Worm (Caenorhabditis elegans) whole organism, late embryonic: Measurements from ENCODE around the gene otpl-1.

ENCODE experiments used
- ceh-14 ChIP-seq: sonication (generic microtip); optimal IDR thresholded peaks from 2 replicates; lab custom pipeline; 2016; ENCODE audit warnings: missing genotype, missing genetic modification characterization, missing compliant biosample characterization
- ceh-31 ChIP-seq: sonication (generic microtip); optimal IDR thresholded peaks from 2 replicates; lab custom pipeline; 2016; ENCODE audit warnings: missing genetic modification characterization, missing compliant biosample characterization
- ceh-6 ChIP-seq: fragments of 200-800 bp; sonication (Bioruptor generic); optimal IDR thresholded peaks from 2 replicates; lab custom pipeline; 2018; ENCODE audit warnings: mild to moderate bottlenecking, missing genetic modification characterization, missing compliant biosample characterization
- dmd-4 ChIP-seq: sonication (generic microtip); optimal IDR thresholded peaks from 2 replicates; lab custom pipeline; 2016; ENCODE audit warnings: borderline replicate concordance, missing genetic modification characterization, missing compliant biosample characterization
- hlh-30 ChIP-seq: sonication (generic microtip); optimal IDR thresholded peaks from 2 replicates; lab custom pipeline; 2017; ENCODE audit warnings: antibody characterized with exemption, missing genetic modification characterization, missing compliant biosample characterization; ENCODE audit not compliant: insufficient read depth
- lin-11 ChIP-seq: fragments of 200-800 bp; sonication (Bioruptor generic); optimal IDR thresholded peaks from 2 replicates; lab custom pipeline; 2018; ENCODE audit warnings: mild to moderate bottlenecking, missing genetic modification characterization, missing compliant biosample characterization
- nhr-232 ChIP-seq: sonication (generic microtip); optimal IDR thresholded peaks from 2 replicates; lab custom pipeline; 2016; ENCODE audit warnings: missing genetic modification characterization, missing compliant biosample characterization
- unc-86 ChIP-seq: sonication (generic microtip); optimal IDR thresholded peaks from 2 replicates; lab custom pipeline; 2016; ENCODE audit warnings: missing genetic modification characterization, missing compliant biosample characterization
- ztf-16 ChIP-seq: sonication (generic microtip); optimal IDR thresholded peaks from 2 replicates; lab custom pipeline; 2017; ENCODE audit warnings: missing genetic modification characterization, missing compliant biosample characterization

DNA sequence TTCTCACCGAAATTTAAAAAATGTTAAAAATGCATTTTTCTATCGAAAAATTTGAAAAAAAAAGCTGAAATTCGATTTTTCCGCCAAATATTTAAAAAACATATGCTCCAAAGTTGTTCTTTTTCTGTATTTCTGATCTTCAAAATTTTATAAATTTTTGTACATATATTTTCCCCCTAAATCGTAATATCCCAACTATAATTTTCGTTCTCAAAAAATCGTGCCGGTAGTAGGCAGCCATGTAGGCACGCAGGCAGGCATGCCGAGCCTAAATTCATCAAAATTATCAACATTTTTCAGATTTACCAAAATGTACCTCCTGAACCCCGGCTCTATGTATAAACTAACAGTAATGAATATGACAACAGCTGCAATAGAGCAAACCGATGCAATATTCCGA, 3.9 kb upstream of the otpl-1 start, which contains the start of gene sre-5:
- TF ChIP-seq ceh-14 = no peak
- no peak for TF ChIP-seq ztf-16
- no peak for TF ChIP-seq ceh-31 (tag; lab: Kevin White, UChicago)
- no peak for TF ChIP-seq hlh-30 (tag; lab: Kevin White, UChicago)
- no peak for TF ChIP-seq unc-86 (tag; lab: Kevin White, UChicago)
- no peak for TF ChIP-seq ceh-6 (GFP tag; lab: Kevin White, UChicago)
- TF ChIP-seq dmd-4 (tag; lab: Kevin White, UChicago) = no peak
- TF ChIP-seq nhr-232 (tag; lab: Kevin White, UChicago) = no peak
- TF ChIP-seq lin-11 (tag; lab: Kevin White, UChicago) = no peak
